Worm (Caenorhabditis elegans): ENCODE measurements around the gene str-67.

- TF ChIP-seq ama-1 (optimal IDR thresholded peaks at IDR 0.05) (no peak), hnd-1 (tag; optimal IDR thresholded peaks at IDR 0.05) (no peak)
Measured at ce11 chrV:1048482-1048881, 15.9 kb downstream of the str-67 start, which contains the start of gene nra-4.

Measured in whole organism, early embryonic.